Fruit fly (Drosophila melanogaster): ENCODE measurements around the gene nolo.

The nolo gene

dm6 chr2L:21683768-21684225, at the start of gene nolo:
Gene nolo, plus strand, starts transcription at chr2L:21684106.
- TF ChIP-seq CTCF (optimal IDR thresholded peaks at IDR 0.05): peak in 1 of 2 experiments; percentile 50
- no peak for TF ChIP-seq CG8478 (optimal IDR thresholded peaks at IDR 0.05)

DNA sequence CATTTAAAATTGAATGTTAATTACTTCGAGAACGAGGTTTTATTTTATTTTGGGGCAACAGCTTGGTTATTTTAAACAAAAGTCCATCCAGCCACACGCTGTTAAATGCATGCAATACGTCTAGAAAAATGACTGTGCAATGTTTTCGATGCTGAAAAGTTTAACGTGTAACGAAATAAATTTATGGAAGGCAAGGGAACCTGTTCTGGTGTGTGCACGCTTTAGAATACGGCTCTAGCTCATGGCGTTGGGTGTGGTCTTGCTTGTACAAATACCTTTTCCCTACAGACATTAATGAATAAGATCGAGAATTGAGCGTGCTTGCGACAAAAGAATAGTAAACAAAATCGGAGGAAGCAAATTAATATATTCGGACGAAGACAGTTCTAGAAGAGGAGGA, 35.1 kb upstream of the nolo start:
- TF ChIP-seq CTCF (optimal IDR thresholded peaks at IDR 0.05): no peak
- no peak for TF ChIP-seq CG8478 (optimal IDR thresholded peaks at IDR 0.05)

- TF ChIP-seq CG8478 (optimal IDR thresholded peaks at IDR 0.05): no peak
These were observed 26.5 kb upstream of the nolo start for dm6 chr2L:21657426-21657825.

DNA sequence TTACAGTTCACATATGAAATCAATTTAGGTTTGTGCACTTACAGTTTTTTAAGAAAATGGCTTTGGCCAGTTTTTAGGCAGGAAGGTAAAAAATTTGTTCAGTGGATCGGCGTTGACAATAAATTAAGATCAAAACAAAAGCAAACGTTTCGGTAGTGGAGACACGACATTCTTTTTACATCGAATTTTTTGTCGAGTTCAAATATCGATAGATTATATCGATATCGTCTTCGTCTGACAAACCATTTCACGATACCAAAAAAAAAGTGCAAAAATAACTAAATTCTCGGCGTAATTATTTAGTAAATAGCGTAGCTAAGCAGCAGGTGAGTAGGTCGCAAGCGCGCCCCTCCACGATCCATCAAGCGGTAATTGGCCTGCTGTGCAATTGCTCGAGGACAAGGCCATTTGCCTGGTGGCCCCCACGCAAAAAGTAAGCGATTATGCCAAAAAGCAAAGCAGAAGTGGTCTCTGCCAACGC, 25.3 kb upstream of the nolo start, which contains the start of gene Cul2:
Cul2 (plus strand) TSS at position 207 of the 481 bp plus-strand sequence.
- TF ChIP-seq CTCF (optimal IDR thresholded peaks at IDR 0.05) (no peak), CG8478 (optimal IDR thresholded peaks at IDR 0.05) (no peak)

DNA sequence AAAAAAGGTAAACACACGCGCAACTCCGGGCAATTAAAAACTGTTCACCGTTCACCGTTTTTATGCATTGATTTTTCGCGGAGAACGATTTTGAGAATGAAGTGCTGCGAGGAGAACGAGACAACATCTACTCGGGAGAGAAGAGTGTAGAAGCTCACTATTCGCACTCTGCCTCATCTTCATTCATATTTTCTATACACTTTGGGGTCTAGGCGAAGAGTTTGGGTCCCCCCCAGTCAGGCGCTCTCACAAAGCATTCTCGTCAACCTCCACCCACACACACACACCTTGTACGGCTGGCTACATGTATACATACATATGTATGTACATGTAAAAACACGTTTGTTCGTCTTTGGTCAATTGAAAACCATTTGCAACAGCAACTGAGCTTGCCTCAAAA, 7.3 kb upstream of the nolo start:
- TF ChIP-seq CTCF (optimal IDR thresholded peaks at IDR 0.05) (no peak), CG8478 (optimal IDR thresholded peaks at IDR 0.05) (no peak)

DNA sequence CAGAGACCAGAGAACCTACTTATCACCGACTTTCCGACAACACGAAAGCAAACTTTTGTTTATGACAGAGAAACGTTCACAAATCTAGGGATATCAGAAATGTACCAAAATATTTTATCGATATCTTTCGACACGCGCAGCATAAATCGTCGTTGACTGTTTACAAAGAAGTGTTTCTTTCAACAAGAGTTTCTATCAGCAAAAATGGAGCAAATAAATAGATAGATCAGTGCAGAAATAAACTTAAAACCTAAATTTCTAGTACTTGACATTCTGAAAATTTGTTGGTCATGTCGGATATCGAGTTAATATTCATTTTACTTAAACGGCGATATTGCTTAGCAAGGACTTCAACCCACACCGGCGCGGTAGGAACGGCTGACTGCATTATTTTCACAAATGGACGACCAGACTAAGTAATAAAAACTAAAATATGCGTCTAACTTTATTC, 6.4 kb upstream of the nolo start, which contains the start of gene CG2225:
CG2225 (minus strand) TSS at position 51 of the 451 bp plus-strand sequence.
- TF ChIP-seq CTCF (optimal IDR thresholded peaks at IDR 0.05): peak in 1 of 2 experiments; percentile 37
- TF ChIP-seq CG8478 (optimal IDR thresholded peaks at IDR 0.05): no peak

dm6 chr2L:21681322-21682268, 2.3 kb upstream of the nolo start, which contains the start of gene eEF2:
Gene eEF2, minus strand, starts transcription at chr2L:21682164.
- TF ChIP-seq CG8478 (optimal IDR thresholded peaks at IDR 0.05) (no peak), CTCF (optimal IDR thresholded peaks at IDR 0.05) (peak; percentile 33 to 57)

DNA sequence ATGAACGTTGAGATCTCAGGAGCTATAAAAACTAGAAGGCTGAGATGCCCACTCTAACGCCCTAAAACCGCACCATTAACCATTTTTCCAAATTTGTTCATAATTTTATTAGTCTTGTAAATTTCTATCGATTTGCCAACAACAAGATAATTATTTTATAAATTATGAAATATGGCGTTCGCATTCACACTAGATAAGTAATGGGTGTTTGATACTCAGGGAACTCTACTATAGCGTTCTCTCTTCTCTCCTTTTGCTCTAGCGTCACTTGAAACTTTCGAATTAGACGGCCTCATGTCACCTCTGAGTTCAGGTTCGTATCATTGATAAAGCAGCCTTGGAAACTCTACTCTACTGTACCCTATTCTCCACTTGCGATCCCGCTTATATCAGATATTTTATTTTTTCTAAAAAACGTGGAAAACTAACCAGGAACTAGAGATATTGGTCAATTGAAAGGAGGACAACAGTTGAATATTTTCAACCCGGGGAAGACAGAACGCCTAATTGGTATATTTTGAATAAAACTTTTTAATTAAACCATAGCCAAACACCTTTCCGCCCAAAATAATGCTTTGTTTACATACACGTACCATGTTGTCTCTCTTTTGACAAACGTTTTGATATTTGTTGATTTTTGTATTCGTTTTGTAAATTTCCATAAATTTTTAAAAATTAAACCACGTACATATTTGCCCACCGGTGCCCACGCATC, 696 bp upstream of the nolo start:
- no peak for TF ChIP-seq CG8478 (optimal IDR thresholded peaks at IDR 0.05)
- peak in 1 of 2 experiments; percentile 43 for TF ChIP-seq CTCF (optimal IDR thresholded peaks at IDR 0.05)

DNA sequence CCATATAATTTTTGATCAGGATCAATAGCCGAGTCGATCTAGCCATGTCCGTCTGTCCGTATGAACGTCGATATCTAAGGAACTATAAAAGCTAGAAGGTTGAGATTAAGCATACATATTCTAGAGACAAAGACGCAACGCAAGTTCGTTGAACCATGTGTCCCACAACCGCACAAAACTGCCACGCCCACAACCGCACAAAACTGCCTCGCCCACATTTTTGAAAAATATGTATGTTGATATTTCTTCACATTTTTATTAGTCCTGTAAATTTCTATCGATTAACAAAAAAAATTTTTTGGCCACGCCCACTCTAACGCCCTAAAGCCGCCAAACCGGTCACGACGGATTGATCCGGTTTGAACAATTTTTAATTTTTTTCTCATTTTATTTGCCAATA, 5.5 kb downstream of the nolo start:
- TF ChIP-seq CTCF (optimal IDR thresholded peaks at IDR 0.05): no peak
- TF ChIP-seq CG8478 (optimal IDR thresholded peaks at IDR 0.05): no peak

DNA sequence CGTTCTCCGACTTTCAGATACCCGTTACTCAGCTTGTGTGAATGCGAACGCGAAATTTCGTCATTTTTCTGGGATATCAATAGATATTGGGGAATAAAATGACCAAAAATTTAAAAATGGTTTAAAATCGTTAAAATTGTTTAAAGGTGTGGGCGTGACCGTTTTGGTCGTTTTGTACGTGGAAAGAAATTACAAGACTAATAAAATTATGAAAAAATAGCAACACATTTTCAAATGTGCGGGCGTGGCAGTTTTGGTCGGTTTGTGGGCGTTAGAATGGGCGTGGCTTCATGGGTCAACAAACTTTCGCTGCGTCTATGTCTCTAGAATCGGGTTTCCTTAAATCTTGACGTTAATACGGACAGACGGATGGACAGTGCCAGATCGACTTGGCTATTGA, 42.2 kb downstream of the nolo start:
- no peak for TF ChIP-seq CG8478 (optimal IDR thresholded peaks at IDR 0.05)
- TF ChIP-seq CTCF (optimal IDR thresholded peaks at IDR 0.05): no peak

dm6 chr2L:21748949-21749348, 65.0 kb downstream of the nolo start:
- TF ChIP-seq CTCF (optimal IDR thresholded peaks at IDR 0.05) (no peak), CG8478 (optimal IDR thresholded peaks at IDR 0.05) (no peak)

DNA sequence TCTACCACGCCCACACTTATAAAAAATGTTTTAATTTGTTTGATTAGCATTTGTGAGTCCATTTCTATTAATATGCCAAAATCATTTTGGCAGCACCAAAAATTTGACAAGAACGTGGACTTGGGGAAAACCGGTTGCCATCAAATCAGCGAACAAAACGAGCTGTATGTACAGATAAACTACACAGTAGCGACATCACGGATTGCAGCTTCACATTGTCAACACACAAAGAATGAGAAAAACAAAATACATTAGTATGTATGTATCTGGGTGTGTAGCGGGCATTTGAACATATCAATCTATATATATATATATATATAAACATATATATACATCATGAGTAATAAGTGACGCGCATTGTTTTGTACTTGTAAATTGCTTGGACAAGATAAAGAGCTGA, 68.9 kb downstream of the nolo start:
- no peak for TF ChIP-seq CG8478 (optimal IDR thresholded peaks at IDR 0.05)
- no peak for TF ChIP-seq CTCF (optimal IDR thresholded peaks at IDR 0.05)

- TF ChIP-seq CTCF (optimal IDR thresholded peaks at IDR 0.05): no peak
These were observed 69.6 kb downstream of the nolo start for dm6 chr2L:21753448-21753908.

dm6 chr2L:21754011-21754410, 70.1 kb downstream of the nolo start:
- TF ChIP-seq CG8478 (optimal IDR thresholded peaks at IDR 0.05) (no peak), CTCF (optimal IDR thresholded peaks at IDR 0.05) (no peak)

DNA sequence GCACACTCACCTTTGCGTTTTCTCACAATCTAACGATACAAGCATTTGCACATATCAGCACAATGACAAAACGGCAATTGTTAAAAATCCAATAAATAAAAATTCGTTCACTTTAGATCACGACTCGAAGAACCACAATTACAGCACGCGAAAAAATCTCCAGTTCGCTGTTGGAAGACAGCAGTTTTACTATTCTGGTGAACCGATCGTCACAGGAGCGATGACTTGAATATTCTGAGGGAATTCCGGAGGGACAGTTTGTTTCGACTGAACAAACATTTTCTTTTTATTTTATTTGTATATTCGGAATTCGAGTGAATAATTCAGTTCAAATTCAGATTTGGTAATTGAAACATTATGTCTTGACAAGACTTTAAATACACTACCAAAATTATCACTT, 71.4 kb downstream of the nolo start:
- TF ChIP-seq CTCF (optimal IDR thresholded peaks at IDR 0.05) (no peak), CG8478 (optimal IDR thresholded peaks at IDR 0.05) (no peak)
